Worm (Caenorhabditis elegans) whole organism, L3 larva: Measurements from ENCODE around the gene F29F11.20.

Experiments
- R02D3.7 ChIP-seq: fragments of 150-350 bp; optimal IDR thresholded peaks from 2 replicates; lab custom pipeline; 2014; ENCODE audit warnings: missing biosample characterization, missing genetic modification characterization
- ZK546.5 ChIP-seq: sonication (generic microtip); optimal IDR thresholded peaks from 2 replicates; lab custom pipeline; 2017; ENCODE audit warnings: missing biosample characterization, missing genetic modification characterization
- aly-2 ChIP-seq: fragments of 150-350 bp; optimal IDR thresholded peaks from 2 replicates; lab custom pipeline; 2014; ENCODE audit warnings: missing biosample characterization, missing genetic modification characterization
- ama-1 ChIP-seq: fragments of 150-350 bp; optimal IDR thresholded peaks from 2 replicates; lab custom pipeline; 2018
- ceh-16 ChIP-seq: sonication (generic microtip); optimal IDR thresholded peaks from 2 replicates; lab custom pipeline; 2017; ENCODE audit warnings: missing biosample characterization, missing genetic modification characterization
- ceh-28 ChIP-seq: fragments of 150-350 bp; optimal IDR thresholded peaks from 2 replicates; lab custom pipeline; 2014; ENCODE audit warnings: missing biosample characterization, missing genetic modification reagents, missing genetic modification characterization
- ceh-82 ChIP-seq: fragments of 150-350 bp; optimal IDR thresholded peaks from 2 replicates; lab custom pipeline; 2014; ENCODE audit warnings: missing biosample characterization, missing genetic modification characterization
- ceh-9 ChIP-seq: sonication (generic microtip); optimal IDR thresholded peaks from 2 replicates; lab custom pipeline; 2018; ENCODE audit warnings: missing biosample characterization, missing genetic modification characterization
- daf-12 ChIP-seq: fragments of 150-350 bp; optimal IDR thresholded peaks from 2 replicates; lab custom pipeline; 2014; ENCODE audit warnings: missing biosample characterization, missing genetic modification reagents, missing genetic modification characterization
- egl-27 ChIP-seq: sonication (generic microtip); optimal IDR thresholded peaks from 4 replicates; lab custom pipeline; 2017; ENCODE audit warnings: missing biosample characterization, missing genetic modification reagents, missing genetic modification characterization
- egl-5 ChIP-seq: fragments of 150-350 bp; optimal IDR thresholded peaks from 2 replicates; lab custom pipeline; 2017; ENCODE audit warnings: missing biosample characterization, missing genetic modification reagents, missing genetic modification characterization, inconsistent platforms
- elt-1 ChIP-seq: fragments of 150-350 bp; optimal IDR thresholded peaks from 2 replicates; lab custom pipeline; 2014; ENCODE audit warnings: missing biosample characterization, missing genetic modification characterization
- elt-2 ChIP-seq: sonication (generic microtip); optimal IDR thresholded peaks from 2 replicates; lab custom pipeline; 2016; ENCODE audit warnings: missing genetic modification reagents, mild to moderate bottlenecking, missing genetic modification characterization, missing compliant biosample characterization
- elt-3 ChIP-seq, 3 experiments: fragments of 150-350 bp in 1 of 3; sonication (generic microtip) in 2 of 3; optimal IDR thresholded peaks; 2 replicates in 2 of 3; 4 replicates in 1 of 3; lab custom pipeline; 2014 to 2017; ENCODE audit warnings: missing biosample characterization in 3 of 3, missing genetic modification characterization in 3 of 3
- eor-1 ChIP-seq, 2 experiments: fragments of 150-350 bp; optimal IDR thresholded peaks; 2 replicates each; lab custom pipeline; 2014 to 2018; ENCODE audit warnings: missing biosample characterization in 2 of 2, missing genetic modification characterization in 2 of 2
- fkh-10 ChIP-seq: sonication (generic microtip); optimal IDR thresholded peaks from 2 replicates; lab custom pipeline; 2017; ENCODE audit warnings: missing biosample characterization, missing genetic modification reagents, missing genetic modification characterization
- fkh-2 ChIP-seq: fragments of 150-350 bp; optimal IDR thresholded peaks from 2 replicates; lab custom pipeline; 2014; ENCODE audit warnings: missing biosample characterization, missing genetic modification reagents, missing genetic modification characterization
- fos-1 ChIP-seq: fragments of 150-350 bp; optimal IDR thresholded peaks from 2 replicates; lab custom pipeline; 2014; ENCODE audit warnings: missing biosample characterization, missing genetic modification characterization
- hmg-11 ChIP-seq: sonication (generic microtip); optimal IDR thresholded peaks from 2 replicates; lab custom pipeline; 2016; ENCODE audit warnings: missing genetic modification characterization, missing compliant biosample characterization
- jun-1 ChIP-seq: fragments of 150-350 bp; optimal IDR thresholded peaks from 2 replicates; lab custom pipeline; 2014; ENCODE audit warnings: missing biosample characterization, missing genetic modification reagents, missing genetic modification characterization
- lin-15B ChIP-seq: fragments of 150-350 bp; optimal IDR thresholded peaks from 2 replicates; lab custom pipeline; 2014; ENCODE audit warnings: missing biosample characterization, missing genetic modification characterization
- lin-39 ChIP-seq: fragments of 150-350 bp; optimal IDR thresholded peaks from 2 replicates; lab custom pipeline; 2018; ENCODE audit warnings: missing biosample characterization, missing genetic modification reagents, missing genetic modification characterization
- lsy-12 ChIP-seq: sonication (generic microtip); optimal IDR thresholded peaks from 2 replicates; lab custom pipeline; 2016; ENCODE audit warnings: mild to moderate bottlenecking, missing genetic modification characterization, missing compliant biosample characterization
- mdl-1 ChIP-seq: fragments of 150-350 bp; optimal IDR thresholded peaks from 2 replicates; lab custom pipeline; 2014; ENCODE audit warnings: missing biosample characterization, missing genetic modification characterization
- mml-1 ChIP-seq: fragments of 150-350 bp; sonication (generic microtip); optimal IDR thresholded peaks from 3 replicates; lab custom pipeline; 2014; ENCODE audit warnings: missing biosample characterization, missing genetic modification characterization
- nfya-1 ChIP-seq: sonication (generic microtip); optimal IDR thresholded peaks from 2 replicates; lab custom pipeline; 2017; ENCODE audit warnings: missing genetic modification characterization, mild to moderate bottlenecking, missing compliant biosample characterization, antibody characterized with exemption, moderate library complexity; ENCODE audit not compliant: insufficient read depth
- nhr-11 ChIP-seq: fragments of 150-350 bp; optimal IDR thresholded peaks from 2 replicates; lab custom pipeline; 2014; ENCODE audit warnings: missing biosample characterization, missing genetic modification characterization
- nhr-12 ChIP-seq: fragments of 150-350 bp; optimal IDR thresholded peaks from 2 replicates; lab custom pipeline; 2014; ENCODE audit warnings: missing biosample characterization, missing genetic modification characterization
- nhr-23 ChIP-seq: fragments of 150-350 bp; optimal IDR thresholded peaks from 2 replicates; lab custom pipeline; 2014; ENCODE audit warnings: missing biosample characterization, missing genetic modification reagents, missing genetic modification characterization
- nhr-237 ChIP-seq: fragments of 150-350 bp; optimal IDR thresholded peaks from 2 replicates; lab custom pipeline; 2014; ENCODE audit warnings: missing biosample characterization, missing genetic modification characterization
- nhr-25 ChIP-seq: sonication (generic microtip); optimal IDR thresholded peaks from 2 replicates; lab custom pipeline; 2017; ENCODE audit warnings: missing biosample characterization, missing genetic modification characterization
- nhr-28 ChIP-seq: fragments of 150-350 bp; optimal IDR thresholded peaks from 2 replicates; lab custom pipeline; 2014; ENCODE audit warnings: missing biosample characterization, missing genetic modification characterization
- nhr-43 ChIP-seq: sonication (generic microtip); optimal IDR thresholded peaks from 2 replicates; lab custom pipeline; 2016; ENCODE audit warnings: mild to moderate bottlenecking, missing genetic modification characterization, missing compliant biosample characterization; ENCODE audit not compliant: poor library complexity, severe bottlenecking
- nhr-67 ChIP-seq: fragments of 150-350 bp; optimal IDR thresholded peaks from 2 replicates; lab custom pipeline; 2014; ENCODE audit warnings: missing biosample characterization, missing genetic modification characterization
- nhr-76 ChIP-seq: fragments of 150-350 bp; sonication (generic microtip); optimal IDR thresholded peaks from 5 replicates; lab custom pipeline; 2014; ENCODE audit warnings: missing biosample characterization, missing genetic modification characterization
- nhr-77 ChIP-seq: fragments of 150-350 bp; optimal IDR thresholded peaks from 2 replicates; lab custom pipeline; 2014; ENCODE audit warnings: missing biosample characterization, missing genetic modification characterization
- pha-4 ChIP-seq: fragments of 150-350 bp; optimal IDR thresholded peaks from 2 replicates; lab custom pipeline; 2014; ENCODE audit warnings: missing biosample characterization, missing genetic modification reagents, missing genetic modification characterization
- pqm-1 ChIP-seq: fragments of 150-350 bp; optimal IDR thresholded peaks from 2 replicates; lab custom pipeline; 2017; ENCODE audit warnings: missing biosample characterization, missing genetic modification characterization, inconsistent platforms
- sea-2 ChIP-seq: fragments of 150-350 bp; sonication (generic microtip); optimal IDR thresholded peaks from 4 replicates; lab custom pipeline; 2014; ENCODE audit warnings: missing biosample characterization, missing genetic modification reagents, missing genetic modification characterization
- skn-1 ChIP-seq: fragments of 150-350 bp; optimal IDR thresholded peaks from 2 replicates; lab custom pipeline; 2014; ENCODE audit warnings: missing biosample characterization, missing genetic modification characterization
- snpc-4 ChIP-seq: fragments of 150-350 bp; optimal IDR thresholded peaks from 2 replicates; lab custom pipeline; 2014; ENCODE audit warnings: missing biosample characterization, missing genetic modification characterization
- tbx-2 ChIP-seq: sonication (generic microtip); optimal IDR thresholded peaks from 2 replicates; lab custom pipeline; 2016; ENCODE audit warnings: mild to moderate bottlenecking, missing genetic modification characterization, missing compliant biosample characterization
- unc-39 ChIP-seq: sonication (generic microtip); optimal IDR thresholded peaks from 4 replicates; lab custom pipeline; 2017; ENCODE audit warnings: missing biosample characterization, missing genetic modification characterization
- unc-62 ChIP-seq: fragments of 150-350 bp; sonication (generic microtip); optimal IDR thresholded peaks from 4 replicates; lab custom pipeline; 2014; ENCODE audit warnings: missing biosample characterization, missing genetic modification reagents, missing genetic modification characterization
- zag-1 ChIP-seq: fragments of 150-350 bp; optimal IDR thresholded peaks from 2 replicates; lab custom pipeline; 2014; ENCODE audit warnings: missing biosample characterization, missing genetic modification characterization
- ztf-11 ChIP-seq: fragments of 150-350 bp; optimal IDR thresholded peaks from 2 replicates; lab custom pipeline; 2014; ENCODE audit warnings: missing biosample characterization, missing genetic modification characterization
- ztf-4 ChIP-seq: fragments of 150-350 bp; optimal IDR thresholded peaks from 2 replicates; lab custom pipeline; 2014; ENCODE audit warnings: missing biosample characterization, missing genetic modification characterization

The F29F11.20 gene

ce11 chrV:10719019-10719832, 31.5 kb downstream of the F29F11.20 start:
- no peak for TF ChIP-seq egl-27
- TF ChIP-seq fkh-2 (tag; lab: Kevin White, UChicago): no peak
- no peak for TF ChIP-seq fos-1 (tag; lab: Kevin White, UChicago)
- TF ChIP-seq ceh-16 (tag; lab: Kevin White, UChicago): no peak
- TF ChIP-seq egl-5 (tag; lab: Kevin White, UChicago): no peak
- no peak for TF ChIP-seq nhr-43 (tag; lab: Kevin White, UChicago)
- peak; percentile 34 for TF ChIP-seq pqm-1 (tag; lab: Kevin White, UChicago)
- no peak for TF ChIP-seq ceh-28 (tag; lab: Kevin White, UChicago)
- no peak for TF ChIP-seq elt-1 (tag; lab: Kevin White, UChicago)
- TF ChIP-seq ama-1: no peak
- no peak for TF ChIP-seq mml-1 (tag; lab: Kevin White, UChicago)
- TF ChIP-seq nfya-1: peak; percentile 4
- peak; percentile 62 for TF ChIP-seq nhr-11 (tag; lab: Kevin White, UChicago)
- TF ChIP-seq unc-62: no peak
- TF ChIP-seq nhr-76 (tag; lab: Kevin White, UChicago): no peak
- no peak for TF ChIP-seq sea-2 (GFP tag; lab: Kevin White, UChicago)

ce11 chrV:10719833-10720170, 32.1 kb downstream of the F29F11.20 start:
- TF ChIP-seq nhr-67: no peak
- TF ChIP-seq nhr-28 (tag; lab: Kevin White, UChicago): no peak
- TF ChIP-seq egl-27: no peak
- peak; percentile 70 for TF ChIP-seq elt-2 (tag; lab: Kevin White, UChicago)
- TF ChIP-seq ceh-16 (tag; lab: Kevin White, UChicago): no peak
- no peak for TF ChIP-seq ama-1
- peak; percentile 65 for TF ChIP-seq jun-1 (tag; lab: Kevin White, UChicago)
- TF ChIP-seq elt-1 (tag; lab: Kevin White, UChicago): no peak
- TF ChIP-seq nhr-77 (tag; lab: Kevin White, UChicago): no peak
- TF ChIP-seq aly-2 (tag; lab: Kevin White, UChicago): no peak
- TF ChIP-seq ceh-9 (tag; lab: Kevin White, UChicago): no peak
- peak; percentile 59 for TF ChIP-seq skn-1 (tag; lab: Kevin White, UChicago)
- no peak for TF ChIP-seq unc-39 (tag; lab: Kevin White, UChicago)
- peak; percentile 18 for TF ChIP-seq snpc-4 (tag; lab: Kevin White, UChicago)
- TF ChIP-seq ZK546.5 (tag; lab: Kevin White, UChicago): no peak
- TF ChIP-seq tbx-2 (tag; lab: Kevin White, UChicago): no peak
- TF ChIP-seq nhr-25 (tag; lab: Kevin White, UChicago): peak; percentile 80
- peak; percentile 52 for TF ChIP-seq mml-1 (tag; lab: Kevin White, UChicago)
- TF ChIP-seq fkh-2 (tag; lab: Kevin White, UChicago): no peak
- TF ChIP-seq nhr-43 (tag; lab: Kevin White, UChicago): peak; percentile 77
- no peak for TF ChIP-seq zag-1 (tag; lab: Kevin White, UChicago)
- TF ChIP-seq mdl-1 (tag; lab: Kevin White, UChicago): peak; percentile 53
- no peak for TF ChIP-seq sea-2 (GFP tag; lab: Kevin White, UChicago)
- TF ChIP-seq lin-39 (tag; lab: Kevin White, UChicago): peak; percentile 48
- TF ChIP-seq lin-15B (tag; lab: Kevin White, UChicago): no peak
- TF ChIP-seq R02D3.7 (tag; lab: Kevin White, UChicago): no peak
- TF ChIP-seq ztf-4 (tag; lab: Kevin White, UChicago): no peak
- TF ChIP-seq lsy-12 (tag; lab: Kevin White, UChicago): peak; percentile 22
- peak; percentile 22 for TF ChIP-seq nfya-1
- TF ChIP-seq egl-5 (tag; lab: Kevin White, UChicago): peak; percentile 58
- peak; percentile 83 for TF ChIP-seq nhr-23 (tag; lab: Kevin White, UChicago)
- peak; percentile 80 for TF ChIP-seq pha-4
- peak; percentile 8 for TF ChIP-seq unc-62
- no peak for TF ChIP-seq eor-1 (tag; optimal IDR thresholded peaks at IDR 0.05; lab: Kevin White, UChicago)
- no peak for TF ChIP-seq ceh-28 (tag; lab: Kevin White, UChicago)
- TF ChIP-seq fkh-10 (GFP tag; lab: Kevin White, UChicago): no peak
- TF ChIP-seq elt-3 (tag; optimal IDR thresholded peaks at IDR 0.05; lab: Kevin White, UChicago): no peak
- no peak for TF ChIP-seq nhr-11 (tag; lab: Kevin White, UChicago)
- peak; percentile 40 for TF ChIP-seq pqm-1 (tag; lab: Kevin White, UChicago)
- no peak for TF ChIP-seq fos-1 (tag; lab: Kevin White, UChicago)
- no peak for TF ChIP-seq nhr-12
- TF ChIP-seq hmg-11 (tag; lab: Kevin White, UChicago): no peak
- no peak for TF ChIP-seq daf-12 (tag; lab: Kevin White, UChicago)
- TF ChIP-seq ztf-11 (tag; lab: Kevin White, UChicago): no peak
- TF ChIP-seq nhr-237 (tag; lab: Kevin White, UChicago): no peak
- no peak for TF ChIP-seq nhr-76 (tag; lab: Kevin White, UChicago)
- TF ChIP-seq ceh-82 (tag; lab: Kevin White, UChicago): no peak
- TF ChIP-seq, all 47 proteins: peak for 16
